Worm (Caenorhabditis elegans) whole organism, L3 larva: ENCODE measurements around the gene nhr-260.

ENCODE experiments used
- R02D3.7 ChIP-seq: fragments of 150-350 bp; optimal IDR thresholded peaks from 2 replicates; lab custom pipeline; 2014; ENCODE audit warnings: missing biosample characterization, missing genetic modification characterization
- aly-2 ChIP-seq: fragments of 150-350 bp; optimal IDR thresholded peaks from 2 replicates; lab custom pipeline; 2014; ENCODE audit warnings: missing biosample characterization, missing genetic modification characterization
- ama-1 ChIP-seq: fragments of 150-350 bp; optimal IDR thresholded peaks from 2 replicates; lab custom pipeline; 2018
- ceh-16 ChIP-seq: sonication (generic microtip); optimal IDR thresholded peaks from 2 replicates; lab custom pipeline; 2017; ENCODE audit warnings: missing biosample characterization, missing genetic modification characterization
- ceh-82 ChIP-seq: fragments of 150-350 bp; optimal IDR thresholded peaks from 2 replicates; lab custom pipeline; 2014; ENCODE audit warnings: missing biosample characterization, missing genetic modification characterization
- ceh-9 ChIP-seq: sonication (generic microtip); optimal IDR thresholded peaks from 2 replicates; lab custom pipeline; 2018; ENCODE audit warnings: missing biosample characterization, missing genetic modification characterization
- daf-12 ChIP-seq: fragments of 150-350 bp; optimal IDR thresholded peaks from 2 replicates; lab custom pipeline; 2014; ENCODE audit warnings: missing biosample characterization, missing genetic modification reagents, missing genetic modification characterization
- egl-27 ChIP-seq: sonication (generic microtip); optimal IDR thresholded peaks from 4 replicates; lab custom pipeline; 2017; ENCODE audit warnings: missing biosample characterization, missing genetic modification reagents, missing genetic modification characterization
- egl-5 ChIP-seq: fragments of 150-350 bp; optimal IDR thresholded peaks from 2 replicates; lab custom pipeline; 2017; ENCODE audit warnings: missing biosample characterization, missing genetic modification reagents, missing genetic modification characterization, inconsistent platforms
- elt-1 ChIP-seq: fragments of 150-350 bp; optimal IDR thresholded peaks from 2 replicates; lab custom pipeline; 2014; ENCODE audit warnings: missing biosample characterization, missing genetic modification characterization
- elt-2 ChIP-seq: sonication (generic microtip); optimal IDR thresholded peaks from 2 replicates; lab custom pipeline; 2016; ENCODE audit warnings: missing genetic modification reagents, mild to moderate bottlenecking, missing genetic modification characterization, missing compliant biosample characterization
- elt-3 ChIP-seq, 3 experiments: fragments of 150-350 bp in 1 of 3; sonication (generic microtip) in 2 of 3; optimal IDR thresholded peaks; 2 replicates in 2 of 3; 4 replicates in 1 of 3; lab custom pipeline; 2014 to 2017; ENCODE audit warnings: missing biosample characterization in 3 of 3, missing genetic modification characterization in 3 of 3
- eor-1 ChIP-seq, 2 experiments: fragments of 150-350 bp; optimal IDR thresholded peaks; 2 replicates each; lab custom pipeline; 2014 to 2018; ENCODE audit warnings: missing biosample characterization in 2 of 2, missing genetic modification characterization in 2 of 2
- fkh-10 ChIP-seq: sonication (generic microtip); optimal IDR thresholded peaks from 2 replicates; lab custom pipeline; 2017; ENCODE audit warnings: missing biosample characterization, missing genetic modification reagents, missing genetic modification characterization
- fkh-2 ChIP-seq: fragments of 150-350 bp; optimal IDR thresholded peaks from 2 replicates; lab custom pipeline; 2014; ENCODE audit warnings: missing biosample characterization, missing genetic modification reagents, missing genetic modification characterization
- hmg-11 ChIP-seq: sonication (generic microtip); optimal IDR thresholded peaks from 2 replicates; lab custom pipeline; 2016; ENCODE audit warnings: missing genetic modification characterization, missing compliant biosample characterization
- lin-15B ChIP-seq: fragments of 150-350 bp; optimal IDR thresholded peaks from 2 replicates; lab custom pipeline; 2014; ENCODE audit warnings: missing biosample characterization, missing genetic modification characterization
- lin-39 ChIP-seq: fragments of 150-350 bp; optimal IDR thresholded peaks from 2 replicates; lab custom pipeline; 2018; ENCODE audit warnings: missing biosample characterization, missing genetic modification reagents, missing genetic modification characterization
- lsy-12 ChIP-seq: sonication (generic microtip); optimal IDR thresholded peaks from 2 replicates; lab custom pipeline; 2016; ENCODE audit warnings: mild to moderate bottlenecking, missing genetic modification characterization, missing compliant biosample characterization
- mdl-1 ChIP-seq: fragments of 150-350 bp; optimal IDR thresholded peaks from 2 replicates; lab custom pipeline; 2014; ENCODE audit warnings: missing biosample characterization, missing genetic modification characterization
- mml-1 ChIP-seq: fragments of 150-350 bp; sonication (generic microtip); optimal IDR thresholded peaks from 3 replicates; lab custom pipeline; 2014; ENCODE audit warnings: missing biosample characterization, missing genetic modification characterization
- nfya-1 ChIP-seq: sonication (generic microtip); optimal IDR thresholded peaks from 2 replicates; lab custom pipeline; 2017; ENCODE audit warnings: missing genetic modification characterization, mild to moderate bottlenecking, missing compliant biosample characterization, antibody characterized with exemption, moderate library complexity; ENCODE audit not compliant: insufficient read depth
- nhr-11 ChIP-seq: fragments of 150-350 bp; optimal IDR thresholded peaks from 2 replicates; lab custom pipeline; 2014; ENCODE audit warnings: missing biosample characterization, missing genetic modification characterization
- nhr-237 ChIP-seq: fragments of 150-350 bp; optimal IDR thresholded peaks from 2 replicates; lab custom pipeline; 2014; ENCODE audit warnings: missing biosample characterization, missing genetic modification characterization
- nhr-28 ChIP-seq: fragments of 150-350 bp; optimal IDR thresholded peaks from 2 replicates; lab custom pipeline; 2014; ENCODE audit warnings: missing biosample characterization, missing genetic modification characterization
- nhr-43 ChIP-seq: sonication (generic microtip); optimal IDR thresholded peaks from 2 replicates; lab custom pipeline; 2016; ENCODE audit warnings: mild to moderate bottlenecking, missing genetic modification characterization, missing compliant biosample characterization; ENCODE audit not compliant: poor library complexity, severe bottlenecking
- nhr-76 ChIP-seq: fragments of 150-350 bp; sonication (generic microtip); optimal IDR thresholded peaks from 5 replicates; lab custom pipeline; 2014; ENCODE audit warnings: missing biosample characterization, missing genetic modification characterization
- nhr-77 ChIP-seq: fragments of 150-350 bp; optimal IDR thresholded peaks from 2 replicates; lab custom pipeline; 2014; ENCODE audit warnings: missing biosample characterization, missing genetic modification characterization
- pha-4 ChIP-seq: fragments of 150-350 bp; optimal IDR thresholded peaks from 2 replicates; lab custom pipeline; 2014; ENCODE audit warnings: missing biosample characterization, missing genetic modification reagents, missing genetic modification characterization
- pqm-1 ChIP-seq: fragments of 150-350 bp; optimal IDR thresholded peaks from 2 replicates; lab custom pipeline; 2017; ENCODE audit warnings: missing biosample characterization, missing genetic modification characterization, inconsistent platforms
- sea-2 ChIP-seq: fragments of 150-350 bp; sonication (generic microtip); optimal IDR thresholded peaks from 4 replicates; lab custom pipeline; 2014; ENCODE audit warnings: missing biosample characterization, missing genetic modification reagents, missing genetic modification characterization
- snpc-4 ChIP-seq: fragments of 150-350 bp; optimal IDR thresholded peaks from 2 replicates; lab custom pipeline; 2014; ENCODE audit warnings: missing biosample characterization, missing genetic modification characterization
- unc-39 ChIP-seq: sonication (generic microtip); optimal IDR thresholded peaks from 4 replicates; lab custom pipeline; 2017; ENCODE audit warnings: missing biosample characterization, missing genetic modification characterization
- unc-62 ChIP-seq: fragments of 150-350 bp; sonication (generic microtip); optimal IDR thresholded peaks from 4 replicates; lab custom pipeline; 2014; ENCODE audit warnings: missing biosample characterization, missing genetic modification reagents, missing genetic modification characterization
- zag-1 ChIP-seq: fragments of 150-350 bp; optimal IDR thresholded peaks from 2 replicates; lab custom pipeline; 2014; ENCODE audit warnings: missing biosample characterization, missing genetic modification characterization

nhr-260 gene

ce11 chrV:1487262-1487661, 24.2 kb downstream of the nhr-260 start:
- TF ChIP-seq mdl-1 (tag; lab: Kevin White, UChicago) (no peak), eor-1 (tag; optimal IDR thresholded peaks at IDR 0.05; lab: Kevin White, UChicago) (no peak), nhr-43 (no peak), nhr-76 (no peak), aly-2 (tag; lab: Kevin White, UChicago) (no peak), ceh-16 (no peak), ceh-9 (tag; lab: Kevin White, UChicago) (no peak), snpc-4 (no peak), unc-39 (tag; lab: Kevin White, UChicago) (no peak), unc-62 (GFP tag; lab: Kevin White, UChicago) (no peak), egl-27 (tag; lab: Kevin White, UChicago) (no peak), sea-2 (GFP tag; lab: Kevin White, UChicago) (no peak), lin-15B (tag; lab: Kevin White, UChicago) (no peak), mml-1 (no peak), zag-1 (tag; lab: Kevin White, UChicago) (no peak), R02D3.7 (tag; lab: Kevin White, UChicago) (no peak), ceh-82 (tag; lab: Kevin White, UChicago) (no peak), elt-2 (tag; lab: Kevin White, UChicago) (no peak)

- TF ChIP-seq fkh-2 (tag; lab: Kevin White, UChicago) (no peak), fkh-10 (GFP tag; lab: Kevin White, UChicago) (peak; percentile 58), pqm-1 (tag; lab: Kevin White, UChicago) (no peak)
These were observed 25.4 kb downstream of the nhr-260 start for ce11 chrV:1486031-1486430.

ce11 chrV:1481742-1482141, 29.7 kb downstream of the nhr-260 start, which contains the start of gene C38C3.4:
TSS of gene C38C3.4 (plus strand) at chrV:1482042.
- TF ChIP-seq unc-62 (GFP tag; lab: Kevin White, UChicago) = no peak
- TF ChIP-seq nfya-1 (tag; lab: Kevin White, UChicago) = no peak
- no peak for TF ChIP-seq snpc-4
- TF ChIP-seq ama-1 (lab: Kevin White, UChicago) = no peak
- TF ChIP-seq lin-39 = no peak
- TF ChIP-seq fkh-2 (tag; lab: Kevin White, UChicago) = no peak
- TF ChIP-seq aly-2 (tag; lab: Kevin White, UChicago) = no peak
- no peak for TF ChIP-seq nhr-28 (tag; lab: Kevin White, UChicago)
- no peak for TF ChIP-seq mdl-1 (tag; lab: Kevin White, UChicago)
- TF ChIP-seq, all 47 proteins: peak for 0

- TF ChIP-seq sea-2 (GFP tag; lab: Kevin White, UChicago) (no peak), egl-5 (peak; percentile 73)
These were observed 30.6 kb downstream of the nhr-260 start for ce11 chrV:1480841-1481240.

ce11 chrV:1476841-1477240, 34.6 kb downstream of the nhr-260 start:
- TF ChIP-seq lin-15B (tag; lab: Kevin White, UChicago) (no peak), nhr-11 (tag; lab: Kevin White, UChicago) (no peak), nhr-237 (tag; lab: Kevin White, UChicago) (no peak), mml-1 (no peak), daf-12 (tag; lab: Kevin White, UChicago) (no peak)

- no peak for TF ChIP-seq aly-2 (tag; lab: Kevin White, UChicago)
- TF ChIP-seq ceh-9 (tag; lab: Kevin White, UChicago) = no peak
- TF ChIP-seq nhr-43 = peak; percentile 22
These were observed 35.1 kb downstream of the nhr-260 start for ce11 chrV:1476284-1476792.

- TF ChIP-seq nfya-1 (tag; lab: Kevin White, UChicago) = peak; percentile 89
- peak; percentile 43 for TF ChIP-seq lin-15B (tag; lab: Kevin White, UChicago)
- TF ChIP-seq egl-5 = peak; percentile 17
- peak; percentile 92 for TF ChIP-seq hmg-11 (tag; lab: Kevin White, UChicago)
- TF ChIP-seq ama-1 (lab: Kevin White, UChicago) = peak; percentile 60
- peak; percentile 57 for TF ChIP-seq elt-2 (tag; lab: Kevin White, UChicago)
- no peak for TF ChIP-seq mdl-1 (tag; lab: Kevin White, UChicago)
- no peak for TF ChIP-seq nhr-77 (tag; lab: Kevin White, UChicago)
- peak; percentile 75 for TF ChIP-seq pha-4 (tag; lab: Kevin White, UChicago)
- TF ChIP-seq elt-1 (tag; lab: Kevin White, UChicago) = peak; percentile 10
- TF ChIP-seq elt-3 (tag; optimal IDR thresholded peaks at IDR 0.05; lab: Kevin White, UChicago) = no peak
- TF ChIP-seq nhr-43 = peak; percentile 9
- TF ChIP-seq fkh-2 (tag; lab: Kevin White, UChicago) = no peak
- no peak for TF ChIP-seq nhr-11 (tag; lab: Kevin White, UChicago)
- TF ChIP-seq lin-39 = peak; percentile 24
- TF ChIP-seq unc-62 (GFP tag; lab: Kevin White, UChicago) = peak; percentile 47
- peak; percentile 8 for TF ChIP-seq snpc-4
- TF ChIP-seq lsy-12 = peak; percentile 54
- peak; percentile 21 for TF ChIP-seq fkh-10 (GFP tag; lab: Kevin White, UChicago)
- TF ChIP-seq, all 47 proteins: peak for 14
These were observed 36.8 kb downstream of the nhr-260 start, which contains the start of the genes F53E2.2 and unc-60 for ce11 chrV:1474486-1475125. TSS of gene F53E2.2 (plus strand) at chrV:1475086. TSS of gene unc-60 (plus strand) at chrV:1475086.
